Worm (Caenorhabditis elegans): ENCODE data around the gene ceh-22.

DNA sequence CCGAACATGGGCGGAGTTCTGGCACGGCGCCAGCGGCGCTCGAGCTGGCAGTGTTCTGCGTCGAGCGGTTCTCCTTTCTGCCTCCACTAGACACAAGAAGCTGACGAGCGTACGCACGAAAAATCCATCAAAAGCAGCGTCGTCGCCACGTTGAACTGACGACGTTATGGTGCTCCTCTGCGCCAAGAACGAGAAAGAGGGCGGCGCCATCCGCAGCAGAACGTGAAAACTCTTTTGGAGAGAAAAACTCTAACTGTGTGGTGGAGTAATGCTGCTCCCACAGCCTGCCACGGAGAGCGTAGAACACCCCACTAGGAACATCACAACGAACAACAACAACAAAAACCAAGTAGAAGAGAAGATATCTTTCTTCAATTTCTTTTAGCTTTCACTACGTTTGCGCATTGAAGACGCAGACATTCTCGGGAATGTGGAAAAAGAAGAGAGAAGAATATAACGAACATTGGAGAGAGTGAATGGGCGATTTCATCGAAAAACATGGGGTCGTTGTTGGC is 50.3 kb downstream of the ceh-22 start:
- TF ChIP-seq ztf-11 (tag; optimal IDR thresholded peaks at IDR 0.05) (no peak), lsy-2 (tag; optimal IDR thresholded peaks at IDR 0.05) (peak in 1 of 2 experiments; percentile 27), R02D3.7 (tag; optimal IDR thresholded peaks at IDR 0.05) (no peak), lin-13 (GFP tag; optimal IDR thresholded peaks at IDR 0.05) (no peak), dpl-1 (GFP tag; optimal IDR thresholded peaks at IDR 0.05) (no peak), lin-15B (tag; optimal IDR thresholded peaks at IDR 0.05) (no peak), aly-2 (tag; optimal IDR thresholded peaks at IDR 0.05) (no peak)
